Fruit fly (Drosophila melanogaster) S2 (cell line): ENCODE data around the gene TwdlG.

Experiments
- CG8478 ChIP-seq: fragments of >200 bp; optimal IDR thresholded peaks from 2 replicates; lab custom pipeline; 2018
- CTCF ChIP-seq, 2 experiments: fragments of >200 bp; optimal IDR thresholded peaks; 2 replicates each; lab custom pipeline; 2018

DNA sequence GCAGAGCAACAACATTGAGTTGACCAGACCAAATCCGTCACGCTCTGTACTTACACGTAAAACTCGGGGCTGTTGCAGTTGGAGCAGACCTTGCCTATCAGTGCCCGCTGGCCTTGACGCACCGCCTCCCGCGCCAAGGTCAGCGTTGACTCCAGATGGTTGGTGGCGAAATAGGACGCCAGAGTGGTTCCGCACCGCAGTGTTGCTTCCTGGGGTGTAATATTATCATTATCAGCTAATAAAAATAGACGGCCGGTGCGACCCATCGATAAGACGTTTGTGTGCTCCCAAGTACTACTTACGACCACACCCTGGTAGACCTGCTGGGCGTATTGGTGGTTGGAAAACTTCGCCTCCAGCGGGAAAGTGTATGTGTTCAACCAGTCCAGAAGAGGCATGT lies 22.7 kb downstream of the TwdlG start:
- TF ChIP-seq CTCF (optimal IDR thresholded peaks at IDR 0.05; lab: Kevin White, UChicago) (no peak), CG8478 (lab: Kevin White, UChicago) (no peak)
